Fruit fly (Drosophila melanogaster) whole organism, embryonic: Measurements from ENCODE around the gene yellow-e3.

Experiments used
- CG13894 ChIP-seq: fragments of 200-800 bp; sonication (Bioruptor generic); optimal IDR thresholded peaks from 3 replicates; lab custom pipeline; 2018; ENCODE audit warnings: missing biosample characterization, mild to moderate bottlenecking, missing genetic modification characterization, moderate library complexity
- CG17361 ChIP-seq: fragments of 200-800 bp; sonication (Bioruptor generic); IDR thresholded peaks from 3 replicates; pipeline ENCODE4 v1.3.6; 2022; ENCODE audit warnings: missing biosample characterization, missing genetic modification characterization
- CG7271 ChIP-seq: fragments of 200-800 bp; sonication (Bioruptor generic); optimal IDR thresholded peaks from 2 replicates; lab custom pipeline; 2018; ENCODE audit warnings: missing biosample characterization, mild to moderate bottlenecking, missing genetic modification characterization, moderate library complexity
- CG9876 ChIP-seq: fragments of 200-800 bp; sonication (Bioruptor generic); optimal IDR thresholded peaks from 2 replicates; lab custom pipeline; 2016; ENCODE audit warnings: missing biosample characterization, missing genetic modification characterization
- Gsc ChIP-seq: fragments of 200-800 bp; sonication (Bioruptor generic); IDR thresholded peaks from 2 replicates; pipeline ENCODE4 v1.3.6; 2022; ENCODE audit warnings: missing biosample characterization, missing genetic modification characterization
- Hr3 ChIP-seq: fragments of 200-800 bp; sonication (Bioruptor generic); optimal IDR thresholded peaks from 3 replicates; lab custom pipeline; 2016; ENCODE audit warnings: missing biosample characterization, missing genetic modification characterization
- bab2 ChIP-seq: fragments of 200-800 bp; sonication (Bioruptor generic); optimal IDR thresholded peaks from 2 replicates; lab custom pipeline; 2016; ENCODE audit warnings: missing biosample characterization, missing genetic modification characterization
- da ChIP-seq: fragments of 200-800 bp; sonication (Bioruptor generic); optimal IDR thresholded peaks from 2 replicates; lab custom pipeline; 2016; ENCODE audit warnings: missing biosample characterization, missing genetic modification characterization
- nerfin-1 ChIP-seq: fragments of 200-800 bp; sonication (Bioruptor generic); optimal IDR thresholded peaks from 3 replicates; lab custom pipeline; 2019; ENCODE audit warnings: missing biosample characterization, mild to moderate bottlenecking, missing genetic modification characterization, moderate library complexity
- onecut ChIP-seq: fragments of 200-800 bp; sonication (Bioruptor generic); IDR thresholded peaks from 2 replicates; pipeline ENCODE4 v1.3.6; 2022; ENCODE audit warnings: missing biosample characterization, missing genetic modification characterization

dm6 chr3R:13363347-13363994, 41.2 kb downstream of the yellow-e3 start:
- TF ChIP-seq bab2 (no peak), CG9876 (GFP tag; lab: Kevin White, UChicago) (no peak), CG7271 (tag; lab: Kevin White, UChicago) (no peak), Gsc (GFP tag; lab: Robert Waterston, UW) (no peak), onecut (GFP tag; lab: Robert Waterston, UW) (no peak), CG17361 (GFP tag; lab: Robert Waterston, UW) (no peak), nerfin-1 (tag; lab: Kevin White, UChicago) (no peak), da (GFP tag; lab: Kevin White, UChicago) (no peak), Hr3 (no peak), CG13894 (no peak)
